Fruit fly (Drosophila melanogaster) whole organism, embryonic: ENCODE data around the gene CG32036.
A peak's percentile ranks its signal among the peaks of the same experiment; 100 is the strongest.

Experiments
- B-H2 ChIP-seq: fragments of 200-800 bp; sonication (Bioruptor generic); optimal IDR thresholded peaks from 2 replicates; lab custom pipeline; 2018; ENCODE audit warnings: missing biosample characterization, mild to moderate bottlenecking, missing genetic modification characterization
- Bdp1 ChIP-seq: fragments of 200-800 bp; sonication (Bioruptor generic); optimal IDR thresholded peaks from 3 replicates; lab custom pipeline; 2016; ENCODE audit warnings: missing biosample characterization, missing genetic modification characterization
- Bgb ChIP-seq: fragments of 200-800 bp; sonication (Bioruptor generic); IDR thresholded peaks from 2 replicates; pipeline ENCODE4 v1.3.6; 2022; ENCODE audit warnings: missing biosample characterization, missing genetic modification characterization; ENCODE audit not compliant: partially characterized antibody
- CG11560 ChIP-seq: fragments of 200-800 bp; sonication (Bioruptor generic); IDR thresholded peaks from 3 replicates; pipeline ENCODE4 v1.3.6; 2022; ENCODE audit warnings: missing biosample characterization, missing genetic modification characterization
- CG13123 ChIP-seq: fragments of 200-800 bp; sonication (Bioruptor generic); optimal IDR thresholded peaks from 2 replicates; lab custom pipeline; 2016; ENCODE audit warnings: missing biosample characterization, missing genetic modification characterization
- CG13287 ChIP-seq: fragments of 200-800 bp; sonication (Bioruptor generic); IDR thresholded peaks from 2 replicates; pipeline ENCODE4 v1.3.6; 2022; ENCODE audit warnings: missing biosample characterization, missing genetic modification characterization; ENCODE audit not compliant: partially characterized antibody
- CG17361 ChIP-seq: fragments of 200-800 bp; sonication (Bioruptor generic); IDR thresholded peaks from 3 replicates; pipeline ENCODE4 v1.3.6; 2022; ENCODE audit warnings: missing biosample characterization, missing genetic modification characterization
- CG17385 ChIP-seq: fragments of 200-800 bp; sonication (Bioruptor generic); optimal IDR thresholded peaks from 3 replicates; lab custom pipeline; 2018; ENCODE audit warnings: missing biosample characterization, mild to moderate bottlenecking, missing genetic modification characterization
- CG18262 ChIP-seq: fragments of 200-800 bp; optimal IDR thresholded peaks from 3 replicates; lab custom pipeline; 2019; ENCODE audit warnings: missing biosample characterization, mild to moderate bottlenecking, missing genetic modification characterization, moderate library complexity
- CG2712 ChIP-seq: fragments of 200-800 bp; optimal IDR thresholded peaks from 3 replicates; lab custom pipeline; 2019; ENCODE audit warnings: missing biosample characterization, mild to moderate bottlenecking, missing genetic modification characterization, moderate library complexity
- CG31224 ChIP-seq: fragments of 200-800 bp; sonication (Bioruptor generic); IDR thresholded peaks from 2 replicates; pipeline ENCODE4 v1.3.6; 2022; ENCODE audit warnings: missing biosample characterization, missing genetic modification characterization
- CG34376 ChIP-seq: fragments of 200-800 bp; sonication (Bioruptor generic); optimal IDR thresholded peaks from 2 replicates; lab custom pipeline; 2018; ENCODE audit warnings: missing biosample characterization, mild to moderate bottlenecking, missing genetic modification characterization
- CG5245 ChIP-seq: fragments of 200-800 bp; sonication (Bioruptor generic); optimal IDR thresholded peaks from 3 replicates; lab custom pipeline; 2016; ENCODE audit warnings: missing biosample characterization, missing genetic modification characterization
- CG7839 ChIP-seq: fragments of 200-800 bp; sonication (Bioruptor generic); optimal IDR thresholded peaks from 3 replicates; lab custom pipeline; 2018; ENCODE audit warnings: missing biosample characterization, mild to moderate bottlenecking, missing genetic modification characterization, moderate library complexity
- CG7928 ChIP-seq: fragments of 200-800 bp; sonication (Bioruptor generic); optimal IDR thresholded peaks from 2 replicates; lab custom pipeline; 2017; ENCODE audit warnings: missing biosample characterization, mild to moderate bottlenecking, missing genetic modification characterization
- CG9727 ChIP-seq: fragments of 200-800 bp; sonication (Bioruptor generic); optimal IDR thresholded peaks from 3 replicates; lab custom pipeline; 2017; ENCODE audit warnings: missing biosample characterization, mild to moderate bottlenecking, missing genetic modification characterization
- CG9932 ChIP-seq: fragments of 200-800 bp; sonication (Bioruptor generic); IDR thresholded peaks from 2 replicates; pipeline ENCODE4 v1.3.6; 2022; ENCODE audit warnings: missing biosample characterization, missing genetic modification characterization
- CoRest ChIP-seq: fragments of 200-800 bp; sonication (Bioruptor generic); optimal IDR thresholded peaks from 3 replicates; lab custom pipeline; 2018; ENCODE audit warnings: missing biosample characterization, mild to moderate bottlenecking, missing genetic modification characterization, moderate library complexity
- Dfd ChIP-seq, 2 experiments: fragments of >200 bp; optimal IDR thresholded peaks; 2 replicates each; lab custom pipeline; 2017; ENCODE audit warnings: missing biosample characterization in 2 of 2, missing genetic modification characterization in 2 of 2
- Doc3 ChIP-seq: fragments of 200-800 bp; sonication (Bioruptor generic); IDR thresholded peaks from 3 replicates; pipeline ENCODE4 v1.3.6; 2022; ENCODE audit warnings: missing biosample characterization, missing genetic modification characterization; ENCODE audit not compliant: partially characterized antibody
- Fer3 ChIP-seq: fragments of 200-800 bp; sonication (Bioruptor generic); optimal IDR thresholded peaks from 2 replicates; lab custom pipeline; 2018; ENCODE audit warnings: missing biosample characterization, mild to moderate bottlenecking, missing genetic modification characterization, moderate library complexity
- Gsc ChIP-seq: fragments of 200-800 bp; sonication (Bioruptor generic); IDR thresholded peaks from 2 replicates; pipeline ENCODE4 v1.3.6; 2022; ENCODE audit warnings: missing biosample characterization, missing genetic modification characterization
- HmgZ ChIP-seq: fragments of 200-800 bp; sonication (Bioruptor generic); optimal IDR thresholded peaks from 2 replicates; lab custom pipeline; 2018; ENCODE audit warnings: missing biosample characterization, mild to moderate bottlenecking, missing genetic modification characterization
- MBD-R2 ChIP-seq: fragments of 200-800 bp; sonication (Bioruptor generic); IDR thresholded peaks from 2 replicates; pipeline ENCODE4 v1.3.6; 2022; ENCODE audit warnings: missing biosample characterization, missing genetic modification characterization
- Nf-YC ChIP-seq: fragments of 200-800 bp; optimal IDR thresholded peaks from 3 replicates; lab custom pipeline; 2019; ENCODE audit warnings: missing biosample characterization, mild to moderate bottlenecking, missing genetic modification characterization, moderate library complexity
- Oli ChIP-seq: fragments of 200-800 bp; sonication (Bioruptor generic); optimal IDR thresholded peaks from 2 replicates; lab custom pipeline; 2018; ENCODE audit warnings: missing biosample characterization, mild to moderate bottlenecking, missing genetic modification characterization, moderate library complexity
- PHDP ChIP-seq: fragments of 200-800 bp; sonication (Bioruptor generic); optimal IDR thresholded peaks from 3 replicates; lab custom pipeline; 2018; ENCODE audit warnings: missing biosample characterization, mild to moderate bottlenecking, missing genetic modification characterization, moderate library complexity
- Pdp1 ChIP-seq, 2 experiments: fragments of 200-800 bp; sonication (Bioruptor generic); optimal IDR thresholded peaks; 3 replicates each; lab custom pipeline; 2016; ENCODE audit warnings: missing biosample characterization in 2 of 2, missing genetic modification characterization in 2 of 2, mild to moderate bottlenecking in 1 of 2, moderate library complexity in 1 of 2
- Spps ChIP-seq: fragments of 200-800 bp; sonication (Bioruptor generic); optimal IDR thresholded peaks from 2 replicates; lab custom pipeline; 2018; ENCODE audit warnings: missing biosample characterization, mild to moderate bottlenecking, missing genetic modification characterization
- YL-1 ChIP-seq: fragments of 200-800 bp; sonication (Bioruptor generic); optimal IDR thresholded peaks from 3 replicates; lab custom pipeline; 2017; ENCODE audit warnings: missing biosample characterization, mild to moderate bottlenecking, missing genetic modification characterization
- ara ChIP-seq: fragments of 200-800 bp; sonication (Bioruptor generic); IDR thresholded peaks from 2 replicates; pipeline ENCODE4 v1.3.6; 2022; ENCODE audit warnings: missing biosample characterization, missing genetic modification characterization
- bcd ChIP-seq: fragments of 200-800 bp; sonication (Bioruptor generic); optimal IDR thresholded peaks from 2 replicates; lab custom pipeline; 2017; ENCODE audit warnings: missing biosample characterization, mild to moderate bottlenecking, missing genetic modification characterization
- cas ChIP-seq: fragments of 200-800 bp; sonication (Bioruptor generic); IDR thresholded peaks from 2 replicates; pipeline ENCODE4 v1.3.6; 2022; ENCODE audit warnings: missing biosample characterization, missing genetic modification characterization
- cg ChIP-seq: fragments of 200-800 bp; sonication (Bioruptor generic); optimal IDR thresholded peaks from 3 replicates; lab custom pipeline; 2019; ENCODE audit warnings: missing biosample characterization, mild to moderate bottlenecking, missing genetic modification characterization, moderate library complexity
- chif ChIP-seq, 2 experiments: fragments of 200-800 bp; sonication (Bioruptor generic); optimal IDR thresholded peaks; 3 replicates each; lab custom pipeline; 2016; ENCODE audit warnings: missing biosample characterization in 2 of 2, missing genetic modification characterization in 2 of 2
- disco-r ChIP-seq: fragments of 200-800 bp; sonication (Bioruptor generic); optimal IDR thresholded peaks from 2 replicates; lab custom pipeline; 2016; ENCODE audit warnings: missing biosample characterization, missing genetic modification characterization
- exex ChIP-seq: fragments of 200-800 bp; sonication (Bioruptor generic); optimal IDR thresholded peaks from 4 replicates; lab custom pipeline; 2018; ENCODE audit warnings: missing biosample characterization, mild to moderate bottlenecking, missing genetic modification characterization, moderate library complexity
- fu2 ChIP-seq: fragments of 200-800 bp; sonication (Bioruptor generic); optimal IDR thresholded peaks from 2 replicates; lab custom pipeline; 2016; ENCODE audit warnings: missing biosample characterization, missing genetic modification characterization
- h ChIP-seq: fragments of >200 bp; optimal IDR thresholded peaks from 2 replicates; lab custom pipeline; 2017
- hbn ChIP-seq: fragments of 200-800 bp; sonication (Bioruptor generic); IDR thresholded peaks from 2 replicates; pipeline ENCODE4 v1.3.6; 2022; ENCODE audit warnings: missing biosample characterization, missing genetic modification characterization; ENCODE audit not compliant: partially characterized antibody
- hkb ChIP-seq, 2 experiments: fragments of 200-800 bp in 1 of 2; fragments of >200 bp in 1 of 2; sonication (Bioruptor generic) in 1 of 2; IDR thresholded peaks in 1 of 2; optimal IDR thresholded peaks in 1 of 2; 2 replicates each; pipeline versions ENCODE4 v1.3.6 to Lab custom; 2017 to 2022; ENCODE audit warnings: missing biosample characterization in 1 of 2, missing genetic modification characterization in 1 of 2
- jumu ChIP-seq: fragments of 200-800 bp; sonication (Bioruptor generic); optimal IDR thresholded peaks from 3 replicates; lab custom pipeline; 2016; ENCODE audit warnings: missing biosample characterization, missing genetic modification characterization
- lilli ChIP-seq: fragments of 200-800 bp; sonication (Bioruptor generic); optimal IDR thresholded peaks from 3 replicates; lab custom pipeline; 2016; ENCODE audit warnings: missing biosample characterization, missing genetic modification characterization
- onecut ChIP-seq: fragments of 200-800 bp; sonication (Bioruptor generic); IDR thresholded peaks from 2 replicates; pipeline ENCODE4 v1.3.6; 2022; ENCODE audit warnings: missing biosample characterization, missing genetic modification characterization
- pzg ChIP-seq: fragments of 200-800 bp; sonication (Bioruptor generic); optimal IDR thresholded peaks from 3 replicates; lab custom pipeline; 2018; ENCODE audit warnings: missing biosample characterization, mild to moderate bottlenecking, missing genetic modification characterization, moderate library complexity
- sd ChIP-seq: fragments of 200-800 bp; sonication (Bioruptor generic); optimal IDR thresholded peaks from 3 replicates; lab custom pipeline; 2018; ENCODE audit warnings: missing biosample characterization, mild to moderate bottlenecking, missing genetic modification characterization, moderate library complexity
- sens ChIP-seq: fragments of 200-800 bp; sonication (Bioruptor generic); peaks from one replicate; lab custom pipeline; 2016; ENCODE audit warnings: missing biosample characterization, missing genetic modification characterization
- sob ChIP-seq: fragments of 200-800 bp; sonication (Bioruptor generic); IDR thresholded peaks from 2 replicates; pipeline ENCODE4 v1.3.6; 2022; ENCODE audit warnings: missing biosample characterization, missing genetic modification characterization
- sug ChIP-seq: fragments of 200-800 bp; optimal IDR thresholded peaks from 2 replicates; lab custom pipeline; 2019; ENCODE audit warnings: missing biosample characterization, mild to moderate bottlenecking, missing genetic modification characterization, moderate library complexity
- unc-4 ChIP-seq: fragments of 200-800 bp; sonication (Bioruptor generic); IDR thresholded peaks from 2 replicates; pipeline ENCODE4 v1.3.6; 2022; ENCODE audit warnings: missing biosample characterization, missing genetic modification characterization; ENCODE audit not compliant: partially characterized antibody

The CG32036 gene

DNA sequence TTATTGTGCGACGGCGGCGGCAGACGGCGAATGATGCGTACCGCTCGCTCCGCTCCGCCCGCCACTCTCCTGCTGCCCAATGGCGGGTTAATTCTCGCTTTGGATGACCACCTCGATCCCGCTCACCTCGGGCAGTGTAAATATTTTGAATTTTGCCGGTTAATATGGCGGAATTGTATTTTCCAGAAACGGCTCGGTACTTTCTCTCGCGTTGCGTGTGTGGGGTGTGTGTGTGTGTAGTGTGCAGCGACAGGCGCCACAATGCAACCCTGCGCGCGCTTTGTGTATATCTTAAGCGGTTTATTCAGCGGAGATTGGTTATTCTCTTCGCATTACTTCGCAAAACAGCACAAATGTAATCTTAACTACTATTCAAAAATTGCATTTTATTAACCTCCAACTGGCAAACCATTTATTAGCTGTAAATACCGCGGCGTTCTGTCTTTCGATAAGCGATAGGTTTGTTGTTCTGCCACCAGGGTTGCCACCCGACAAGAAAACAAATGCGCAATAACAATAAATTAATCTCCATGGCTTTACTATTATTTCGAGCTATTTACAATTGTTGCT lies 33.1 kb downstream of the CG32036 start, which contains the start of the genes phol and CG3552 (continued):
- peak; percentile 5 for TF ChIP-seq CG34376 (GFP tag; lab: Kevin White, UChicago)
- 0 out of 2 replicates have a peak, but pooled peaks have one; percentile 6 for TF ChIP-seq sob (GFP tag; lab: Robert Waterston, UW)
- 0 out of 3 replicates have a peak, but pooled peaks have one; percentile 46 for TF ChIP-seq Doc3 (GFP tag; lab: Robert Waterston, UW)
- TF ChIP-seq hbn, result no peak
- peak; percentile 3 for TF ChIP-seq HmgZ (tag; lab: Kevin White, UChicago)
- TF ChIP-seq jumu (GFP tag; lab: Kevin White, UChicago), result no peak
- peak; percentile 33 for TF ChIP-seq CG9727
- 0 out of 3 replicates have a peak, but pooled peaks have one; percentile 42 for TF ChIP-seq CG17361 (GFP tag; lab: Robert Waterston, UW)
- TF ChIP-seq pzg, result peak; percentile 57
- peak; percentile 41 for TF ChIP-seq CG7928
- peak; percentile 85 for TF ChIP-seq cg (GFP tag; lab: Kevin White, UChicago)
- TF ChIP-seq CG7839 (tag; lab: Kevin White, UChicago), result no peak
- peak; percentile 66 for TF ChIP-seq MBD-R2 (GFP tag; lab: Robert Waterston, UW)
- peak; percentile 24 for TF ChIP-seq CoRest (tag; lab: Kevin White, UChicago)
- peak; percentile 13 for TF ChIP-seq CG18262 (tag; lab: Kevin White, UChicago)
- TF ChIP-seq CG13287 (GFP tag; lab: Robert Waterston, UW), result peak; percentile 31; the same call in 1 of the 2 replicates
- TF ChIP-seq Nf-YC, result peak; percentile 43
- peak; percentile 64 for TF ChIP-seq sens (GFP tag; lab: Kevin White, UChicago)
- peak; percentile 98 for TF ChIP-seq CG5245
- no peak for TF ChIP-seq onecut (GFP tag; lab: Robert Waterston, UW)
- peak; percentile 28 for TF ChIP-seq B-H2 (GFP tag; lab: Kevin White, UChicago)
- TF ChIP-seq lilli (GFP tag; lab: Kevin White, UChicago), result peak; percentile 24
- peak; percentile 79 for TF ChIP-seq YL-1 (GFP tag; lab: Kevin White, UChicago)
- TF ChIP-seq cas, result no peak
- TF ChIP-seq Dfd (GFP tag; optimal IDR thresholded peaks at IDR 0.05; lab: Kevin White, UChicago), result no peak
- TF ChIP-seq h (lab: Kevin White, UChicago), result no peak
- peak; percentile 7 for TF ChIP-seq PHDP (tag; lab: Kevin White, UChicago)
- TF ChIP-seq Fer3 (tag; lab: Kevin White, UChicago), result no peak
- TF ChIP-seq bcd, result peak; percentile 24
- no peak for TF ChIP-seq CG11560
- no peak for TF ChIP-seq disco-r
- peak; percentile 43 for TF ChIP-seq unc-4 (GFP tag; lab: Robert Waterston, UW)
- peak; percentile 30; the same call in 1 of the 2 replicates for TF ChIP-seq Bgb (GFP tag; lab: Robert Waterston, UW)
- peak; percentile 29 for TF ChIP-seq CG17385 (GFP tag; lab: Kevin White, UChicago)
- peak; percentile 3 for TF ChIP-seq hkb (optimal IDR thresholded peaks at IDR 0.05; lab: Kevin White, UChicago)
- TF ChIP-seq hkb (GFP tag; IDR thresholded peaks at IDR 0.05; lab: Robert Waterston, UW), result no peak

DNA sequence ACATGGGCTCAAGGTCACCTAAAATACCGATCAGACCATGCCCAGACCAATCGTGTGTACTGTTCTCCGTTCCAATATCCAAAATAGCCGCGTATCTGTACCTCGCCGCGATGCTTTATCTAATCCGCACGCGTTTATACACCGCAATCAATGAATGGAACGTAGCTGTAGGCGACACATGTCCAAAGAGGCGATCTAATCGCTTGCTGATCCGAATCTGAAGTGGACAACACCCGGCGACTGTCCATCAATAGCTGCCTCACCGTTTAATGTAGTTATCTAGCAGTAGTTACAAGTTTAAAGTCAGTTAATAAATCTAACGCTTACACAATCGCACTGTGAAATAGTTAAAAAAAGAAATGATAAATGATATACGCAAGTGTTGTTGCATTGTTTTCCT lies 36.6 kb downstream of the CG32036 start:
- TF ChIP-seq sug, result peak; percentile 77
- TF ChIP-seq fu2 (GFP tag; lab: Kevin White, UChicago), result no peak
- peak; percentile 85 for TF ChIP-seq CG34376 (GFP tag; lab: Kevin White, UChicago)
- peak in 1 of 2 experiments; percentile 28 for TF ChIP-seq Pdp1 (GFP tag; optimal IDR thresholded peaks at IDR 0.05; lab: Kevin White, UChicago)
- peak; percentile 88 for TF ChIP-seq exex (tag; lab: Kevin White, UChicago)
- TF ChIP-seq ara (GFP tag; lab: Robert Waterston, UW), result no peak
- no peak for TF ChIP-seq Gsc (GFP tag; lab: Robert Waterston, UW)
- no peak for TF ChIP-seq Oli (tag; lab: Kevin White, UChicago)
- no peak for TF ChIP-seq Bdp1 (GFP tag; lab: Kevin White, UChicago)
- TF ChIP-seq CG9932, result no peak
- TF ChIP-seq chif (GFP tag; optimal IDR thresholded peaks at IDR 0.05; lab: Kevin White, UChicago), result no peak
- no peak for TF ChIP-seq CG13123 (GFP tag; lab: Kevin White, UChicago)
- TF ChIP-seq CG18262 (tag; lab: Kevin White, UChicago), result no peak
- peak; percentile 14 for TF ChIP-seq sd (tag; lab: Kevin White, UChicago)
- TF ChIP-seq Spps (tag; lab: Kevin White, UChicago), result no peak
- no peak for TF ChIP-seq CG31224 (GFP tag; lab: Robert Waterston, UW)
- no peak for TF ChIP-seq CG2712 (tag; lab: Kevin White, UChicago)
